1 worm cellular context compared by ENCODE assay signal in the genomic region with DNA sequence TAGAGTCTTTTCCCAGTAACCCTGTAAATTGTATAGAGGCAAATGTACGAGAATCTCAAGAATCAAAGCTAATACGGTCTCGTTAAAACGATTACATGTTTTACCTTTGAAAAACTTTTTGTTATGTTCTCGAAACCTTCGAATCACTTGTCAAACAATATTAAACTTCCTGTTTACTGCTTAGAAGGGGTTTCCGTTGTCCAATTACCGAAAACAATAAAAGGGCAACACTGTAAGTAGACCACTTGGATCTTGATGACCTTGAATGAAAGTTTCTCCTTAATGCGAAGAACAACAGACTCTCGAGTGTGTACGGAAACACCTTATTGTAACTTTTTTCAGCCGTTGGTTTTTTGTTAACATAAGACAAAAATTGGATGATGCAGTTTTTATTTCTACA.
TF ChIP-seq lines count a peak whose summit lies in the region.

No protein-coding gene starts in this region.

TF ChIP-seq in whole organism, L1 larva, 84 proteins besides CTCF, POLR2A, EP300 and RAD21 (continued from another document):
- no peak for TF ChIP-seq ets-5 (GFP tag; IDR thresholded peaks at IDR 0.05; lab: Robert Waterston, UW)
- no peak for TF ChIP-seq lsy-2 (tag; optimal IDR thresholded peaks at IDR 0.05; lab: Kevin White, UChicago)
- no peak for TF ChIP-seq nhr-237 (tag; optimal IDR thresholded peaks at IDR 0.05; lab: Kevin White, UChicago)
- TF ChIP-seq hlh-4 (tag; optimal IDR thresholded peaks at IDR 0.05; lab: Kevin White, UChicago), result no peak
- TF ChIP-seq vab-15 (tag; optimal IDR thresholded peaks at IDR 0.05; lab: Kevin White, UChicago), result no peak
- no peak for TF ChIP-seq ztf-11 (tag; optimal IDR thresholded peaks at IDR 0.05; lab: Kevin White, UChicago)
- no peak for TF ChIP-seq fkh-10 (GFP tag; optimal IDR thresholded peaks at IDR 0.05; lab: Kevin White, UChicago)
- TF ChIP-seq unc-62 (GFP tag; optimal IDR thresholded peaks at IDR 0.05; lab: Kevin White, UChicago), result no peak
- no peak for TF ChIP-seq nhr-76 (tag; optimal IDR thresholded peaks at IDR 0.05; lab: Kevin White, UChicago)
- no peak for TF ChIP-seq nhr-11 (tag; optimal IDR thresholded peaks at IDR 0.05; lab: Kevin White, UChicago)
- TF ChIP-seq nhr-90 (tag; optimal IDR thresholded peaks at IDR 0.05; lab: Kevin White, UChicago; ENCODE audit: poor library complexity), result no peak
- no peak for TF ChIP-seq pag-3 (tag; optimal IDR thresholded peaks at IDR 0.05; lab: Kevin White, UChicago; ENCODE audit: borderline replicate concordance, insufficient read depth)
- TF ChIP-seq lir-3 (tag; optimal IDR thresholded peaks at IDR 0.05; lab: Kevin White, UChicago; ENCODE audit: poor library complexity), result no peak
- TF ChIP-seq nhr-47 (tag; optimal IDR thresholded peaks at IDR 0.05; lab: Kevin White, UChicago), result no peak
- peak in 1 of 2 experiments; percentile 2 for TF ChIP-seq egl-27 (tag; optimal IDR thresholded peaks at IDR 0.05; lab: Kevin White, UChicago)
- TF ChIP-seq ces-1 (GFP tag; optimal IDR thresholded peaks at IDR 0.05; lab: Kevin White, UChicago), result no peak
- TF ChIP-seq fkh-8 (tag; optimal IDR thresholded peaks at IDR 0.05; lab: Kevin White, UChicago), result no peak
- TF ChIP-seq blmp-1 (tag; optimal IDR thresholded peaks at IDR 0.05; lab: Kevin White, UChicago), result peak; percentile 53
- no peak for TF ChIP-seq ztf-4 (tag; optimal IDR thresholded peaks at IDR 0.05; lab: Kevin White, UChicago)
- no peak for TF ChIP-seq ama-1 (optimal IDR thresholded peaks at IDR 0.05; lab: Kevin White, UChicago)
- no peak for TF ChIP-seq Y116A8C.19 (tag; optimal IDR thresholded peaks at IDR 0.05; lab: Kevin White, UChicago; ENCODE audit: borderline replicate concordance)
- no peak for TF ChIP-seq lin-35 (GFP tag; optimal IDR thresholded peaks at IDR 0.05; lab: Kevin White, UChicago)
- no peak for TF ChIP-seq sptf-1 (tag; optimal IDR thresholded peaks at IDR 0.05; lab: Kevin White, UChicago)
- TF ChIP-seq nhr-28 (tag; optimal IDR thresholded peaks at IDR 0.05; lab: Kevin White, UChicago), result no peak
- no peak for TF ChIP-seq zag-1 (tag; optimal IDR thresholded peaks at IDR 0.05; lab: Kevin White, UChicago)
- no peak for TF ChIP-seq efl-1 (optimal IDR thresholded peaks at IDR 0.05; lab: Kevin White, UChicago)
- TF ChIP-seq efl-1 (GFP tag; optimal IDR thresholded peaks at IDR 0.05 in 1 of 2; lab: Kevin White, UChicago), result no peak
- no peak for TF ChIP-seq C04F5.9 (tag; optimal IDR thresholded peaks at IDR 0.05; lab: Kevin White, UChicago)
- no peak for TF ChIP-seq xbp-1 (tag; optimal IDR thresholded peaks at IDR 0.05; lab: Kevin White, UChicago)
- TF ChIP-seq nhr-84 (tag; optimal IDR thresholded peaks at IDR 0.05; lab: Kevin White, UChicago), result no peak
- TF ChIP-seq tlp-1 (tag; optimal IDR thresholded peaks at IDR 0.05; lab: Kevin White, UChicago), result no peak
- no peak for TF ChIP-seq C16A3.4 (tag; optimal IDR thresholded peaks at IDR 0.05; lab: Kevin White, UChicago)
- TF ChIP-seq lin-39 (tag; optimal IDR thresholded peaks at IDR 0.05; lab: Kevin White, UChicago), result no peak
- TF ChIP-seq fos-1 (tag; optimal IDR thresholded peaks at IDR 0.05; lab: Kevin White, UChicago), result no peak
- no peak for TF ChIP-seq dsc-1 (tag; optimal IDR thresholded peaks at IDR 0.05; lab: Kevin White, UChicago)
- TF ChIP-seq pax-3 (tag; optimal IDR thresholded peaks at IDR 0.05; lab: Kevin White, UChicago), result no peak
- TF ChIP-seq lin-13 (GFP tag; optimal IDR thresholded peaks at IDR 0.05; lab: Kevin White, UChicago), result no peak
- no peak for TF ChIP-seq mep-1 (tag; optimal IDR thresholded peaks at IDR 0.05; lab: Kevin White, UChicago)
- no peak for TF ChIP-seq ceh-90 (tag; optimal IDR thresholded peaks at IDR 0.05; lab: Kevin White, UChicago)
- TF ChIP-seq elt-2 (tag; optimal IDR thresholded peaks at IDR 0.05; lab: Kevin White, UChicago), result no peak
- TF ChIP-seq mab-9 (GFP tag; IDR thresholded peaks at IDR 0.05; lab: Robert Waterston, UW), result no peak
- peak; percentile 3 for TF ChIP-seq snu-23 (GFP tag; optimal IDR thresholded peaks at IDR 0.05; lab: Kevin White, UChicago)
- no peak for TF ChIP-seq grh-1 (GFP tag; IDR thresholded peaks at IDR 0.05; lab: Robert Waterston, UW)
- TF ChIP-seq snpc-4 (tag; optimal IDR thresholded peaks at IDR 0.05; lab: Kevin White, UChicago), result no peak
- TF ChIP-seq lin-14 (GFP tag; optimal IDR thresholded peaks at IDR 0.05; lab: Kevin White, UChicago), result peak; percentile 51
- TF ChIP-seq zip-4 (GFP tag; optimal IDR thresholded peaks at IDR 0.05; lab: Kevin White, UChicago), result no peak
- no peak for TF ChIP-seq ceh-82 (tag; optimal IDR thresholded peaks at IDR 0.05; lab: Kevin White, UChicago)
- TF ChIP-seq aha-1 (tag; optimal IDR thresholded peaks at IDR 0.05; lab: Kevin White, UChicago), result no peak
- no peak for TF ChIP-seq unc-130 (tag; optimal IDR thresholded peaks at IDR 0.05; lab: Kevin White, UChicago)
- TF ChIP-seq lin-15B (tag; optimal IDR thresholded peaks at IDR 0.05; lab: Kevin White, UChicago), result no peak
- peak; percentile 52 for TF ChIP-seq nhr-71 (tag; optimal IDR thresholded peaks at IDR 0.05; lab: Kevin White, UChicago)
- TF ChIP-seq fkh-4 (tag; optimal IDR thresholded peaks at IDR 0.05; lab: Kevin White, UChicago; ENCODE audit: borderline replicate concordance), result no peak
- TF ChIP-seq nhr-12 (tag; optimal IDR thresholded peaks at IDR 0.05; lab: Kevin White, UChicago), result no peak
- peak; percentile 46 for TF ChIP-seq tbx-2 (tag; optimal IDR thresholded peaks at IDR 0.05; lab: Kevin White, UChicago)
- no peak for TF ChIP-seq hlh-17 (GFP tag; optimal IDR thresholded peaks at IDR 0.05; lab: Kevin White, UChicago; ENCODE audit: borderline replicate concordance)
- TF ChIP-seq aly-2 (tag; optimal IDR thresholded peaks at IDR 0.05; lab: Kevin White, UChicago), result peak; percentile 44
- TF ChIP-seq nhr-85 (tag; lab: Kevin White, UChicago), result peak; percentile 90
- TF ChIP-seq nhr-20 (tag; optimal IDR thresholded peaks at IDR 0.05; lab: Kevin White, UChicago), result peak; percentile 31
- no peak for TF ChIP-seq skn-1 (tag; optimal IDR thresholded peaks at IDR 0.05; lab: Kevin White, UChicago)
- no peak for TF ChIP-seq nhr-77 (tag; optimal IDR thresholded peaks at IDR 0.05; lab: Kevin White, UChicago)
- no peak for TF ChIP-seq ceh-8 (GFP tag; optimal IDR thresholded peaks at IDR 0.05; lab: Kevin White, UChicago)
- TF ChIP-seq ceh-63 (GFP tag; optimal IDR thresholded peaks at IDR 0.05; lab: Kevin White, UChicago), result no peak
- TF ChIP-seq swsn-7 (tag; optimal IDR thresholded peaks at IDR 0.05; lab: Kevin White, UChicago), result no peak
- no peak for TF ChIP-seq unc-98 (GFP tag; IDR thresholded peaks at IDR 0.05; lab: Robert Waterston, UW)
